Fruit fly (Drosophila melanogaster) whole organism, embryonic: Measurements from ENCODE around the gene Mettl2.

Source experiments
- ATbp ChIP-seq: fragments of 200-800 bp; sonication (Bioruptor generic); optimal IDR thresholded peaks from 2 replicates; lab custom pipeline; 2017; ENCODE audit warnings: missing biosample characterization, mild to moderate bottlenecking, missing genetic modification characterization, missing genetic modification reagents
- CG10147 ChIP-seq: fragments of 200-800 bp; sonication (Bioruptor generic); optimal IDR thresholded peaks from 2 replicates; lab custom pipeline; 2019; ENCODE audit warnings: missing biosample characterization, mild to moderate bottlenecking, missing genetic modification characterization, moderate library complexity
- CG10274 ChIP-seq: fragments of 200-800 bp; sonication (Bioruptor generic); optimal IDR thresholded peaks from 3 replicates; lab custom pipeline; 2017; ENCODE audit warnings: missing biosample characterization, mild to moderate bottlenecking, missing genetic modification characterization
- CG10321 ChIP-seq: fragments of 200-800 bp; sonication (Bioruptor generic); IDR thresholded peaks from 2 replicates; pipeline ENCODE4 v1.3.6; 2022; ENCODE audit warnings: missing biosample characterization, missing genetic modification characterization
- CG10979 ChIP-seq: fragments of 200-800 bp; sonication (Bioruptor generic); optimal IDR thresholded peaks from 2 replicates; lab custom pipeline; 2018; ENCODE audit warnings: missing biosample characterization, mild to moderate bottlenecking, missing genetic modification characterization, moderate library complexity
- CG11093 ChIP-seq: fragments of 200-800 bp; sonication (Bioruptor generic); IDR thresholded peaks from 3 replicates; pipeline ENCODE4 v1.3.6; 2022; ENCODE audit warnings: missing biosample characterization, missing genetic modification characterization
- CG14014 ChIP-seq: fragments of 200-800 bp; sonication (Bioruptor generic); IDR thresholded peaks from 2 replicates; pipeline ENCODE4 v1.3.6; 2022; ENCODE audit warnings: missing biosample characterization, missing genetic modification characterization
- CG15479 ChIP-seq: fragments of 200-800 bp; sonication (Bioruptor generic); optimal IDR thresholded peaks from 3 replicates; lab custom pipeline; 2019; ENCODE audit warnings: missing biosample characterization, mild to moderate bottlenecking, missing genetic modification characterization, moderate library complexity
- CG1647 ChIP-seq: fragments of 200-800 bp; sonication (Bioruptor generic); optimal IDR thresholded peaks from 3 replicates; lab custom pipeline; 2016; ENCODE audit warnings: missing biosample characterization, missing genetic modification characterization
- CG17361 ChIP-seq: fragments of 200-800 bp; sonication (Bioruptor generic); IDR thresholded peaks from 3 replicates; pipeline ENCODE4 v1.3.6; 2022; ENCODE audit warnings: missing biosample characterization, missing genetic modification characterization
- CG2116 ChIP-seq: fragments of 200-800 bp; sonication (Bioruptor generic); optimal IDR thresholded peaks from 3 replicates; lab custom pipeline; 2018; ENCODE audit warnings: missing biosample characterization, mild to moderate bottlenecking, missing genetic modification characterization
- CG2875 ChIP-seq: fragments of 200-800 bp; sonication (Bioruptor generic); optimal IDR thresholded peaks from 2 replicates; lab custom pipeline; 2017; ENCODE audit warnings: missing biosample characterization, mild to moderate bottlenecking, missing genetic modification characterization, missing genetic modification reagents
- CG34224 ChIP-seq: fragments of 200-800 bp; sonication (Bioruptor generic); IDR thresholded peaks from 3 replicates; pipeline ENCODE4 v1.3.6; 2022; ENCODE audit warnings: missing biosample characterization, missing genetic modification characterization; ENCODE audit not compliant: partially characterized antibody
- CG4282 ChIP-seq: fragments of 200-800 bp; sonication (Bioruptor generic); optimal IDR thresholded peaks from 2 replicates; lab custom pipeline; 2016; ENCODE audit warnings: missing biosample characterization, missing genetic modification characterization
- CG4360 ChIP-seq: fragments of 200-800 bp; sonication (Bioruptor generic); IDR thresholded peaks from 2 replicates; pipeline ENCODE4 v1.3.6; 2022; ENCODE audit warnings: missing biosample characterization, missing genetic modification characterization
- CG4424 ChIP-seq: fragments of 200-800 bp; sonication (Bioruptor generic); optimal IDR thresholded peaks from 3 replicates; lab custom pipeline; 2016; ENCODE audit warnings: missing biosample characterization, missing genetic modification characterization
- CG7928 ChIP-seq: fragments of 200-800 bp; sonication (Bioruptor generic); optimal IDR thresholded peaks from 2 replicates; lab custom pipeline; 2017; ENCODE audit warnings: missing biosample characterization, mild to moderate bottlenecking, missing genetic modification characterization
- Dek ChIP-seq: fragments of 200-800 bp; sonication (Bioruptor generic); optimal IDR thresholded peaks from 3 replicates; lab custom pipeline; 2019; ENCODE audit warnings: missing biosample characterization, mild to moderate bottlenecking, missing genetic modification characterization, moderate library complexity
- GATAe ChIP-seq: fragments of 200-800 bp; sonication (Bioruptor generic); conservative IDR thresholded peaks from 2 replicates; pipeline ENCODE4 v1.3.6; 2022; ENCODE audit warnings: missing biosample characterization, missing genetic modification characterization
- Hey ChIP-seq: fragments of 200-800 bp; sonication (Bioruptor generic); optimal IDR thresholded peaks from 3 replicates; lab custom pipeline; 2018; ENCODE audit warnings: missing biosample characterization, mild to moderate bottlenecking, missing genetic modification characterization
- Hmr ChIP-seq: fragments of 200-800 bp; sonication (Bioruptor generic); optimal IDR thresholded peaks from 3 replicates; lab custom pipeline; 2017; ENCODE audit warnings: mild to moderate bottlenecking, missing biosample characterization, missing genetic modification reagents, missing genetic modification characterization
- MBD-R2 ChIP-seq: fragments of 200-800 bp; sonication (Bioruptor generic); IDR thresholded peaks from 2 replicates; pipeline ENCODE4 v1.3.6; 2022; ENCODE audit warnings: missing biosample characterization, missing genetic modification characterization
- Med ChIP-seq: fragments of 200-800 bp; sonication (Bioruptor generic); peaks from one replicate; lab custom pipeline; 2016; ENCODE audit warnings: missing biosample characterization, missing genetic modification characterization, mild to moderate bottlenecking, inconsistent platforms, moderate library complexity
- Mrtf ChIP-seq: fragments of 200-800 bp; sonication (Bioruptor generic); IDR thresholded peaks from 3 replicates; pipeline ENCODE4 v1.3.6; 2022; ENCODE audit warnings: missing biosample characterization, missing genetic modification characterization
- NC2β ChIP-seq: fragments of 200-800 bp; sonication (Bioruptor generic); optimal IDR thresholded peaks from 2 replicates; lab custom pipeline; 2016; ENCODE audit warnings: missing biosample characterization, missing genetic modification characterization
- Nf-YA ChIP-seq: fragments of 200-800 bp; sonication (Bioruptor generic); IDR thresholded peaks from 2 replicates; pipeline ENCODE4 v1.3.6; 2022; ENCODE audit warnings: missing biosample characterization, missing genetic modification characterization
- Nf-YB ChIP-seq: fragments of 200-800 bp; sonication (Bioruptor generic); optimal IDR thresholded peaks from 3 replicates; lab custom pipeline; 2019; ENCODE audit warnings: missing biosample characterization, mild to moderate bottlenecking, missing genetic modification characterization, moderate library complexity
- Six4 ChIP-seq: fragments of 200-800 bp; sonication (Bioruptor generic); optimal IDR thresholded peaks from 2 replicates; lab custom pipeline; 2016; ENCODE audit warnings: missing biosample characterization, missing genetic modification characterization
- Trl ChIP-seq, 3 experiments: fragments of >200 bp in 2 of 3; fragments of 200-800 bp in 1 of 3; sonication (Bioruptor generic) in 1 of 3; optimal IDR thresholded peaks; 2 replicates in 1 of 3; 3 replicates in 2 of 3; lab custom pipeline; 2016 to 2017; ENCODE audit warnings: missing biosample characterization in 1 of 3, missing genetic modification characterization in 1 of 3
- cad ChIP-seq: fragments of >200 bp; optimal IDR thresholded peaks from 2 replicates; lab custom pipeline; 2017; ENCODE audit warnings: missing biosample characterization, missing genetic modification characterization
- dan ChIP-seq: fragments of 200-800 bp; sonication (Bioruptor generic); IDR thresholded peaks from 2 replicates; pipeline ENCODE4 v1.3.6; 2022; ENCODE audit warnings: missing biosample characterization, missing genetic modification characterization
- eve ChIP-seq, 2 experiments: fragments of >200 bp; optimal IDR thresholded peaks; 2 replicates each; lab custom pipeline; 2017; ENCODE audit warnings: missing biosample characterization in 2 of 2, missing genetic modification characterization in 2 of 2
- exex ChIP-seq: fragments of 200-800 bp; sonication (Bioruptor generic); optimal IDR thresholded peaks from 4 replicates; lab custom pipeline; 2018; ENCODE audit warnings: missing biosample characterization, mild to moderate bottlenecking, missing genetic modification characterization, moderate library complexity
- grn ChIP-seq: fragments of 200-800 bp; sonication (Bioruptor generic); optimal IDR thresholded peaks from 3 replicates; lab custom pipeline; 2017; ENCODE audit warnings: missing biosample characterization, missing genetic modification characterization
- gsb-n ChIP-seq: fragments of 200-800 bp; sonication (Bioruptor generic); optimal IDR thresholded peaks from 3 replicates; lab custom pipeline; 2018; ENCODE audit warnings: missing biosample characterization, mild to moderate bottlenecking, missing genetic modification characterization
- gt ChIP-seq: fragments of 200-800 bp; sonication (Bioruptor generic); IDR thresholded peaks from 2 replicates; pipeline ENCODE4 v1.3.6; 2022; ENCODE audit warnings: missing biosample characterization, missing genetic modification characterization
- h ChIP-seq: fragments of >200 bp; optimal IDR thresholded peaks from 2 replicates; lab custom pipeline; 2017
- jumu ChIP-seq: fragments of 200-800 bp; sonication (Bioruptor generic); optimal IDR thresholded peaks from 3 replicates; lab custom pipeline; 2016; ENCODE audit warnings: missing biosample characterization, missing genetic modification characterization
- ken ChIP-seq: fragments of 200-800 bp; sonication (Bioruptor generic); IDR thresholded peaks from 3 replicates; pipeline ENCODE4 v1.3.6; 2022; ENCODE audit warnings: missing biosample characterization, missing genetic modification characterization
- klu ChIP-seq: fragments of 200-800 bp; sonication (Bioruptor generic); IDR thresholded peaks from 2 replicates; pipeline ENCODE4 v1.3.6; 2022; ENCODE audit warnings: missing biosample characterization, missing genetic modification characterization
- knrl ChIP-seq: fragments of 200-800 bp; sonication (Bioruptor generic); IDR thresholded peaks from 3 replicates; pipeline ENCODE4 v1.3.6; 2022; ENCODE audit warnings: missing biosample characterization, missing genetic modification characterization; ENCODE audit not compliant: partially characterized antibody
- lab ChIP-seq: fragments of 200-800 bp; sonication (Bioruptor generic); optimal IDR thresholded peaks from 3 replicates; lab custom pipeline; 2017; ENCODE audit warnings: missing biosample characterization, missing genetic modification characterization, mild to moderate bottlenecking, moderate library complexity, missing genetic modification reagents
- lbe ChIP-seq: fragments of 200-800 bp; sonication (Bioruptor generic); optimal IDR thresholded peaks from 2 replicates; lab custom pipeline; 2016; ENCODE audit warnings: missing biosample characterization, mild to moderate bottlenecking, missing genetic modification characterization
- lola ChIP-seq, 3 experiments: fragments of >200 bp in 2 of 3; fragments of 200-800 bp in 1 of 3; sonication (Bioruptor generic) in 1 of 3; optimal IDR thresholded peaks; 2 replicates each; lab custom pipeline; 2017 to 2019; ENCODE audit warnings: missing biosample characterization in 3 of 3, missing genetic modification characterization in 3 of 3, mild to moderate bottlenecking in 1 of 3, moderate library complexity in 1 of 3
- nerfin-2 ChIP-seq: fragments of 200-800 bp; sonication (Bioruptor generic); IDR thresholded peaks from 2 replicates; pipeline ENCODE4 v1.3.6; 2022; ENCODE audit warnings: missing biosample characterization, missing genetic modification characterization; ENCODE audit not compliant: partially characterized antibody
- pnt ChIP-seq: fragments of 200-800 bp; sonication (Bioruptor generic); optimal IDR thresholded peaks from 3 replicates; lab custom pipeline; 2016; ENCODE audit warnings: missing biosample characterization, missing genetic modification characterization
- pzg ChIP-seq: fragments of 200-800 bp; sonication (Bioruptor generic); optimal IDR thresholded peaks from 3 replicates; lab custom pipeline; 2018; ENCODE audit warnings: missing biosample characterization, mild to moderate bottlenecking, missing genetic modification characterization, moderate library complexity
- ranshi ChIP-seq: fragments of 200-800 bp; sonication (Bioruptor generic); IDR thresholded peaks from 2 replicates; pipeline ENCODE4 v1.3.6; 2022; ENCODE audit warnings: missing biosample characterization, missing genetic modification characterization
- sens-2 ChIP-seq: fragments of 200-800 bp; sonication (Bioruptor generic); IDR thresholded peaks from 2 replicates; pipeline ENCODE4 v1.3.6; 2022; ENCODE audit warnings: missing biosample characterization, missing genetic modification characterization
- sisA ChIP-seq: fragments of 200-800 bp; sonication (Bioruptor generic); IDR thresholded peaks from 2 replicates; pipeline ENCODE4 v1.3.6; 2022; ENCODE audit warnings: missing biosample characterization, missing genetic modification characterization
- slp2 ChIP-seq: fragments of 200-800 bp; sonication (Bioruptor generic); optimal IDR thresholded peaks from 2 replicates; lab custom pipeline; 2016; ENCODE audit warnings: missing biosample characterization, missing genetic modification characterization

The Mettl2 gene

DNA sequence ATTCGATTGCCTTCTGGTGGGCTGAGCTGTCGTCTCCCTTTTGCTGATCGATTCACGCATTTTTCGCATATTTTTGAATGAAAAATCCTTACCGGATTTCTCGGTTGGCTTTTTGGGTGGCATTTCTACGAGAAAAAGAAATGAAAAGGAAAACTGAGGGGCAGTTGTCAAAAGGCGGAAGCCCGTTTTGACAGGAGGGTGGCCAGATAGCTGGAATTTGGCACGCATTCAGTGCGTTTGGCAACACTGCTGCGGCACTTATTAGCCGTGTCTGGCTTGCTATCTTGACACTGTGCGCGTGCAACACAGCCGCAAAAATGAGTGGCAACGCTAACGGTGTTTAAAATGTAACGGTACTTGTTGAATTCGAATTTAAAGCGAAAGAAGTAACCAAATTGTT lies 29.5 kb upstream of the Mettl2 start, which contains the start of gene RpL23A (continued):
- TF ChIP-seq MBD-R2 (GFP tag; lab: Robert Waterston, UW) (peak; percentile 87), exex (tag; lab: Kevin White, UChicago) (peak; percentile 72), lola (GFP tag; optimal IDR thresholded peaks at IDR 0.05; lab: Kevin White, UChicago) (peak in 1 of 3 experiments; percentile 70), Hey (tag; lab: Kevin White, UChicago) (peak; percentile 89), CG14014 (GFP tag; lab: Robert Waterston, UW) (peak; percentile 94), gt (GFP tag; lab: Robert Waterston, UW) (peak; percentile 90), CG11093 (peak; percentile 81), eve (GFP tag; optimal IDR thresholded peaks at IDR 0.05; lab: Kevin White, UChicago) (no peak), CG1647 (GFP tag; lab: Kevin White, UChicago) (peak; percentile 97), CG4360 (GFP tag; lab: Robert Waterston, UW) (peak; percentile 48), Trl (optimal IDR thresholded peaks at IDR 0.05; lab: Kevin White, UChicago) (peak in 1 of 2 experiments; percentile 18), Trl (GFP tag; optimal IDR thresholded peaks at IDR 0.05; lab: Kevin White, UChicago) (peak; percentile 99), Dek (tag; lab: Kevin White, UChicago) (peak; percentile 90), gsb-n (tag; lab: Kevin White, UChicago) (peak; percentile 92), Nf-YA (GFP tag; lab: Robert Waterston, UW) (peak; percentile 87), slp2 (GFP tag; lab: Kevin White, UChicago) (peak; percentile 95), CG15479 (GFP tag; lab: Kevin White, UChicago) (peak; percentile 42), Mrtf (peak; percentile 90), sisA (peak; percentile 94), dan (no peak; the same call in 1 of the 2 replicates), nerfin-2 (GFP tag; lab: Robert Waterston, UW) (peak; percentile 37; the same call in 1 of the 2 replicates), ranshi (GFP tag; lab: Robert Waterston, UW) (peak; percentile 95), klu (GFP tag; lab: Robert Waterston, UW) (peak; percentile 88), CG10274 (peak; percentile 89), Med (GFP tag; lab: Kevin White, UChicago) (peak; percentile 100), CG17361 (peak; percentile 89), h (lab: Kevin White, UChicago) (no peak), CG7928 (peak; percentile 74), ken (GFP tag; lab: Robert Waterston, UW) (peak; percentile 98), pzg (peak; percentile 100), Nf-YB (peak; percentile 79), sens-2 (peak; percentile 90), Six4 (GFP tag; lab: Kevin White, UChicago) (peak; percentile 90), GATAe (GFP tag; lab: Robert Waterston, UW) (peak; percentile 75), CG2116 (GFP tag; lab: Kevin White, UChicago) (peak; percentile 93), Hmr (GFP tag; lab: Kevin White, UChicago) (peak; percentile 99), lab (GFP tag; lab: Kevin White, UChicago) (peak; percentile 99), CG10321 (peak; percentile 74), NC2β (GFP tag; lab: Kevin White, UChicago) (peak; percentile 100), knrl (GFP tag; lab: Robert Waterston, UW) (peak; percentile 72), jumu (GFP tag; lab: Kevin White, UChicago) (peak; percentile 96), cad (no peak), CG2875 (GFP tag; lab: Kevin White, UChicago) (peak; percentile 91), CG4424 (GFP tag; lab: Kevin White, UChicago) (peak; percentile 93), pnt (GFP tag; lab: Kevin White, UChicago) (peak; percentile 90), lbe (GFP tag; lab: Kevin White, UChicago) (peak; percentile 77), CG10979 (tag; lab: Kevin White, UChicago) (peak; percentile 86), CG10147 (GFP tag; lab: Kevin White, UChicago) (peak; percentile 89), CG4282 (GFP tag; lab: Kevin White, UChicago) (peak; percentile 95), CG34224 (GFP tag; lab: Robert Waterston, UW) (no peak), ATbp (GFP tag; lab: Kevin White, UChicago) (peak; percentile 93), grn (GFP tag; lab: Kevin White, UChicago) (peak; percentile 92)
